Worm (Caenorhabditis elegans) whole organism, young adult: Measurements from ENCODE around the gene F08F8.9.

Experiments used
- F49E8.2 ChIP-seq: sonication (generic microtip); optimal IDR thresholded peaks from 3 replicates; lab custom pipeline; 2017; ENCODE audit warnings: missing genetic modification characterization, mild to moderate bottlenecking, missing compliant biosample characterization, antibody characterized with exemption, moderate library complexity; ENCODE audit not compliant: insufficient read depth
- F55B11.4 ChIP-seq: sonication (generic microtip); optimal IDR thresholded peaks from 2 replicates; lab custom pipeline; 2016; ENCODE audit warnings: missing compliant biosample characterization, missing genetic modification characterization, borderline replicate concordance; ENCODE audit not compliant: insufficient read depth
- Y56A3A.18 ChIP-seq: fragments of 200-800 bp; sonication (Bioruptor generic); IDR thresholded peaks from 2 replicates; pipeline ENCODE4 v1.3.6; 2022; ENCODE audit warnings: missing genetic modification reagents, missing genetic modification characterization, missing compliant biosample characterization
- akir-1 ChIP-seq: fragments of 200-800 bp; sonication (Bioruptor generic); optimal IDR thresholded peaks from 2 replicates; lab custom pipeline; 2018; ENCODE audit warnings: mild to moderate bottlenecking, missing genetic modification characterization, moderate library complexity, missing compliant biosample characterization
- aptf-2 ChIP-seq: fragments of 200-800 bp; sonication (Bioruptor generic); conservative IDR thresholded peaks from 2 replicates; pipeline ENCODE4 v1.3.6; 2022; ENCODE audit warnings: missing genetic modification reagents, missing genetic modification characterization, missing compliant biosample characterization
- ceh-40 ChIP-seq: fragments of 200-800 bp; sonication (Bioruptor generic); IDR thresholded peaks from 2 replicates; pipeline ENCODE4 v1.3.6; 2022; ENCODE audit warnings: missing genetic modification characterization, missing compliant biosample characterization
- dpl-1 ChIP-seq: fragments of 150-350 bp; optimal IDR thresholded peaks from 2 replicates; lab custom pipeline; 2014; ENCODE audit warnings: missing biosample characterization, missing genetic modification reagents, missing genetic modification characterization
- hsf-1 ChIP-seq: fragments of 200-800 bp; sonication (Bioruptor generic); IDR thresholded peaks from 2 replicates; pipeline ENCODE4 v1.3.6; 2022; ENCODE audit warnings: missing genetic modification reagents, missing genetic modification characterization, missing compliant biosample characterization
- lin-26 ChIP-seq: fragments of 200-800 bp; sonication (Bioruptor generic); IDR thresholded peaks from 2 replicates; pipeline ENCODE4 v1.3.6; 2022; ENCODE audit warnings: missing genetic modification reagents, missing genetic modification characterization, missing compliant biosample characterization
- mcd-1 ChIP-seq: fragments of 200-800 bp; sonication (Bioruptor generic); IDR thresholded peaks from 2 replicates; pipeline ENCODE4 v1.3.6; 2022; ENCODE audit warnings: missing genetic modification reagents, missing genetic modification characterization, missing compliant biosample characterization
- nhr-90 ChIP-seq: sonication (generic microtip); optimal IDR thresholded peaks from 2 replicates; lab custom pipeline; 2016; ENCODE audit warnings: missing genotype, mild to moderate bottlenecking, missing genetic modification characterization, missing compliant biosample characterization
- repo-1 ChIP-seq: sonication (generic microtip); optimal IDR thresholded peaks from 2 replicates; lab custom pipeline; 2017; ENCODE audit warnings: mild to moderate bottlenecking, missing genetic modification characterization, missing compliant biosample characterization
- unc-130 ChIP-seq: sonication (generic microtip); optimal IDR thresholded peaks from 2 replicates; lab custom pipeline; 2016; ENCODE audit warnings: missing genetic modification reagents, missing genetic modification characterization, missing compliant biosample characterization
- ztf-6 ChIP-seq: fragments of 200-800 bp; sonication (Bioruptor generic); IDR thresholded peaks from 2 replicates; pipeline ENCODE4 v1.3.6; 2022; ENCODE audit warnings: missing genetic modification reagents, missing genetic modification characterization, missing compliant biosample characterization

ce11 chrIII:7370569-7370968, 16.8 kb upstream of the F08F8.9 start:
- TF ChIP-seq ztf-6 (GFP tag; lab: Robert Waterston, UW) (no peak), hsf-1 (GFP tag; lab: Robert Waterston, UW) (no peak), nhr-90 (tag; lab: Kevin White, UChicago) (no peak), dpl-1 (GFP tag; lab: Kevin White, UChicago) (no peak), akir-1 (no peak), aptf-2 (GFP tag; lab: Robert Waterston, UW) (no peak), mcd-1 (GFP tag; lab: Robert Waterston, UW) (no peak), ceh-40 (GFP tag; lab: Robert Waterston, UW) (no peak), lin-26 (no peak), unc-130 (no peak), repo-1 (tag; lab: Kevin White, UChicago) (no peak), F49E8.2 (no peak), F55B11.4 (tag; lab: Kevin White, UChicago) (no peak), Y56A3A.18 (GFP tag; lab: Robert Waterston, UW) (no peak)
